Fruit fly (Drosophila melanogaster): ENCODE measurements around the gene Obp8a.

The Obp8a gene

dm6 chrX:9248040-9248439 lies 33.4 kb downstream of the Obp8a start (continued):
- TF ChIP-seq p53 (GFP tag; optimal IDR thresholded peaks at IDR 0.05) (no peak), NK7.1 (GFP tag; optimal IDR thresholded peaks at IDR 0.05) (no peak), ham (GFP tag; IDR thresholded peaks at IDR 0.05) (no peak), CG4820 (GFP tag; optimal IDR thresholded peaks at IDR 0.05) (no peak), MTF-1 (GFP tag; optimal IDR thresholded peaks at IDR 0.05; ENCODE audit: borderline replicate concordance) (no peak), odd (GFP tag; optimal IDR thresholded peaks at IDR 0.05) (no peak), CG14441 (GFP tag; IDR thresholded peaks at IDR 0.05) (0 out of 2 replicates have a peak, but pooled peaks have one; percentile 20), Gug (GFP tag; IDR thresholded peaks at IDR 0.05) (no peak), z (GFP tag; IDR thresholded peaks at IDR 0.05) (no peak), CG2712 (tag; optimal IDR thresholded peaks at IDR 0.05) (peak; percentile 55), zfh1 (GFP tag; IDR thresholded peaks at IDR 0.05) (no peak), sens-2 (GFP tag; IDR thresholded peaks at IDR 0.05) (no peak), bigmax (GFP tag; optimal IDR thresholded peaks at IDR 0.05) (no peak), tx (GFP tag; optimal IDR thresholded peaks at IDR 0.05) (no peak), CG7357 (GFP tag; IDR thresholded peaks at IDR 0.05) (no peak), nom (GFP tag; optimal IDR thresholded peaks at IDR 0.05) (no peak), dan (GFP tag; IDR thresholded peaks at IDR 0.05) (no peak), ttk (GFP tag; IDR thresholded peaks at IDR 0.05) (no peak), CG17361 (GFP tag; IDR thresholded peaks at IDR 0.05) (no peak), C15 (GFP tag; IDR thresholded peaks at IDR 0.05) (no peak), CG6813 (GFP tag; optimal IDR thresholded peaks at IDR 0.05) (no peak), sr (GFP tag; IDR thresholded peaks at IDR 0.05) (no peak), Dip2 (GFP tag; IDR thresholded peaks at IDR 0.05) (no peak), CG32767 (GFP tag; IDR thresholded peaks at IDR 0.05) (no peak), CG10274 (GFP tag; optimal IDR thresholded peaks at IDR 0.05) (no peak), CG12391 (tag; optimal IDR thresholded peaks at IDR 0.05) (peak; percentile 35), CG17359 (tag; optimal IDR thresholded peaks at IDR 0.05) (peak; percentile 24), bowl (GFP tag; IDR thresholded peaks at IDR 0.05) (no peak), H15 (GFP tag; IDR thresholded peaks at IDR 0.05) (no peak), CG3407 (GFP tag; optimal IDR thresholded peaks at IDR 0.05) (no peak), Myb (GFP tag; optimal IDR thresholded peaks at IDR 0.05) (no peak), CG13123 (GFP tag; optimal IDR thresholded peaks at IDR 0.05) (no peak), lilli (GFP tag; optimal IDR thresholded peaks at IDR 0.05) (no peak), cato (GFP tag; optimal IDR thresholded peaks at IDR 0.05; ENCODE audit: borderline replicate concordance) (no peak), run (tag; optimal IDR thresholded peaks at IDR 0.05) (no peak), CG7786 (GFP tag; optimal IDR thresholded peaks at IDR 0.05) (no peak), Chrac-16 (GFP tag; optimal IDR thresholded peaks at IDR 0.05) (peak; percentile 24), br (optimal IDR thresholded peaks at IDR 0.05) (no peak), croc (GFP tag; conservative IDR thresholded peaks at IDR 0.05) (no peak), CG1603 (tag; optimal IDR thresholded peaks at IDR 0.05) (peak; percentile 22), crol (GFP tag; IDR thresholded peaks at IDR 0.05) (no peak), vfl (GFP tag; optimal IDR thresholded peaks at IDR 0.05) (no peak), YL-1 (GFP tag; optimal IDR thresholded peaks at IDR 0.05) (no peak), CG11093 (GFP tag; IDR thresholded peaks at IDR 0.05) (no peak), dm (GFP tag; optimal IDR thresholded peaks at IDR 0.05) (no peak), bcd (GFP tag; optimal IDR thresholded peaks at IDR 0.05) (no peak), nerfin-2 (GFP tag; IDR thresholded peaks at IDR 0.05; ENCODE audit: partially characterized antibody) (no peak), sqz (GFP tag; optimal IDR thresholded peaks at IDR 0.05) (no peak), ara (GFP tag; IDR thresholded peaks at IDR 0.05) (peak; percentile 53; the same call in 1 of the 2 replicates), Eip74EF (GFP tag; optimal IDR thresholded peaks at IDR 0.05) (no peak), CG7987 (GFP tag; optimal IDR thresholded peaks at IDR 0.05) (no peak), Poxn (GFP tag; IDR thresholded peaks at IDR 0.05) (no peak), Hr3 (GFP tag; optimal IDR thresholded peaks at IDR 0.05) (peak; percentile 26)

Measured in whole organism, embryonic.